Fruit fly (Drosophila melanogaster) whole organism, embryonic: ENCODE data around the gene CG15152.

Source experiments
- Adf1 ChIP-seq: fragments of 200-800 bp; sonication (Bioruptor generic); IDR thresholded peaks from 2 replicates; pipeline ENCODE4 v1.3.6; 2022; ENCODE audit warnings: missing biosample characterization, missing genetic modification characterization
- Atf6 ChIP-seq: fragments of 200-800 bp; sonication (Bioruptor generic); IDR thresholded peaks from 2 replicates; pipeline ENCODE4 v1.3.6; 2022; ENCODE audit warnings: missing biosample characterization, missing genetic modification characterization
- B-H1 ChIP-seq: fragments of 200-800 bp; sonication (Bioruptor generic); IDR thresholded peaks from 3 replicates; pipeline ENCODE4 v1.3.6; 2022; ENCODE audit warnings: missing biosample characterization, missing genetic modification characterization
- B-H2 ChIP-seq: fragments of 200-800 bp; sonication (Bioruptor generic); optimal IDR thresholded peaks from 2 replicates; lab custom pipeline; 2018; ENCODE audit warnings: missing biosample characterization, mild to moderate bottlenecking, missing genetic modification characterization
- CG10147 ChIP-seq: fragments of 200-800 bp; sonication (Bioruptor generic); optimal IDR thresholded peaks from 2 replicates; lab custom pipeline; 2019; ENCODE audit warnings: missing biosample characterization, mild to moderate bottlenecking, missing genetic modification characterization, moderate library complexity
- CG11093 ChIP-seq: fragments of 200-800 bp; sonication (Bioruptor generic); IDR thresholded peaks from 3 replicates; pipeline ENCODE4 v1.3.6; 2022; ENCODE audit warnings: missing biosample characterization, missing genetic modification characterization
- CG12236 ChIP-seq: fragments of 200-800 bp; sonication (Bioruptor generic); optimal IDR thresholded peaks from 2 replicates; lab custom pipeline; 2016; ENCODE audit warnings: missing biosample characterization, missing genetic modification characterization
- CG17186 ChIP-seq: fragments of 200-800 bp; sonication (Bioruptor generic); optimal IDR thresholded peaks from 3 replicates; lab custom pipeline; 2017; ENCODE audit warnings: missing biosample characterization, missing genetic modification reagents, missing genetic modification characterization
- CG17912 ChIP-seq: fragments of 200-800 bp; sonication (Bioruptor generic); optimal IDR thresholded peaks from 2 replicates; lab custom pipeline; 2018; ENCODE audit warnings: missing biosample characterization, mild to moderate bottlenecking, missing genetic modification characterization
- CG2889 ChIP-seq: fragments of 200-800 bp; sonication (Bioruptor generic); IDR thresholded peaks from 3 replicates; pipeline ENCODE4 v1.3.6; 2022; ENCODE audit warnings: missing biosample characterization, missing genetic modification characterization
- CG30431 ChIP-seq: fragments of 200-800 bp; sonication (Bioruptor generic); optimal IDR thresholded peaks from 2 replicates; lab custom pipeline; 2017; ENCODE audit warnings: missing biosample characterization, missing genetic modification characterization
- CG31224 ChIP-seq: fragments of 200-800 bp; sonication (Bioruptor generic); IDR thresholded peaks from 2 replicates; pipeline ENCODE4 v1.3.6; 2022; ENCODE audit warnings: missing biosample characterization, missing genetic modification characterization
- CG32532 ChIP-seq: fragments of 200-800 bp; sonication (Bioruptor generic); IDR thresholded peaks from 2 replicates; pipeline ENCODE4 v1.3.6; 2022; ENCODE audit warnings: missing biosample characterization, missing genetic modification characterization
- CG6272 ChIP-seq: fragments of 200-800 bp; sonication (Bioruptor generic); IDR thresholded peaks from 2 replicates; pipeline ENCODE4 v1.3.6; 2022; ENCODE audit warnings: missing biosample characterization, missing genetic modification characterization
- CG6791 ChIP-seq: fragments of 200-800 bp; sonication (Bioruptor generic); IDR thresholded peaks from 3 replicates; pipeline ENCODE4 v1.3.6; 2022; ENCODE audit warnings: missing biosample characterization, missing genetic modification characterization; ENCODE audit not compliant: partially characterized antibody
- CG7839 ChIP-seq: fragments of 200-800 bp; sonication (Bioruptor generic); optimal IDR thresholded peaks from 3 replicates; lab custom pipeline; 2018; ENCODE audit warnings: missing biosample characterization, mild to moderate bottlenecking, missing genetic modification characterization, moderate library complexity
- CHES-1-like ChIP-seq: fragments of 200-800 bp; sonication (Bioruptor generic); optimal IDR thresholded peaks from 2 replicates; lab custom pipeline; 2016; ENCODE audit warnings: missing biosample characterization, missing genetic modification characterization
- Dek ChIP-seq: fragments of 200-800 bp; sonication (Bioruptor generic); optimal IDR thresholded peaks from 3 replicates; lab custom pipeline; 2019; ENCODE audit warnings: missing biosample characterization, mild to moderate bottlenecking, missing genetic modification characterization, moderate library complexity
- Doc2 ChIP-seq: fragments of 200-800 bp; sonication (Bioruptor generic); IDR thresholded peaks from 2 replicates; pipeline ENCODE4 v1.3.6; 2022; ENCODE audit warnings: missing biosample characterization, missing genetic modification characterization
- HLH3B ChIP-seq: fragments of 200-800 bp; sonication (Bioruptor generic); IDR thresholded peaks from 2 replicates; pipeline ENCODE4 v1.3.6; 2022; ENCODE audit warnings: missing biosample characterization, missing genetic modification characterization
- Myb ChIP-seq: fragments of 200-800 bp; sonication (Bioruptor generic); optimal IDR thresholded peaks from 2 replicates; lab custom pipeline; 2016; ENCODE audit warnings: missing biosample characterization, missing genetic modification characterization
- Poxn ChIP-seq: fragments of 200-800 bp; sonication (Bioruptor generic); IDR thresholded peaks from 2 replicates; pipeline ENCODE4 v1.3.6; 2022; ENCODE audit warnings: missing biosample characterization, missing genetic modification characterization
- Sry-β ChIP-seq: fragments of 200-800 bp; sonication (Bioruptor generic); optimal IDR thresholded peaks from 2 replicates; lab custom pipeline; 2018; ENCODE audit warnings: missing biosample characterization, mild to moderate bottlenecking, missing genetic modification characterization, moderate library complexity
- Taf1 ChIP-seq: fragments of 200-800 bp; sonication (Bioruptor generic); IDR thresholded peaks from 2 replicates; pipeline ENCODE4 v1.3.6; 2022; ENCODE audit warnings: missing biosample characterization, missing genetic modification characterization
- YL-1 ChIP-seq: fragments of 200-800 bp; sonication (Bioruptor generic); optimal IDR thresholded peaks from 3 replicates; lab custom pipeline; 2017; ENCODE audit warnings: missing biosample characterization, mild to moderate bottlenecking, missing genetic modification characterization
- abd-A ChIP-seq: fragments of 200-800 bp; sonication (Bioruptor generic); optimal IDR thresholded peaks from 3 replicates; lab custom pipeline; 2019; ENCODE audit warnings: missing biosample characterization, mild to moderate bottlenecking, missing genetic modification characterization, moderate library complexity
- bbx ChIP-seq: fragments of 200-800 bp; sonication (Bioruptor generic); IDR thresholded peaks from 2 replicates; pipeline ENCODE4 v1.3.6; 2022; ENCODE audit warnings: missing biosample characterization, missing genetic modification characterization; ENCODE audit not compliant: partially characterized antibody
- cato ChIP-seq: fragments of 200-800 bp; sonication (Bioruptor generic); optimal IDR thresholded peaks from 2 replicates; lab custom pipeline; 2016; ENCODE audit warnings: missing biosample characterization, missing genetic modification characterization, borderline replicate concordance
- da ChIP-seq: fragments of 200-800 bp; sonication (Bioruptor generic); optimal IDR thresholded peaks from 2 replicates; lab custom pipeline; 2016; ENCODE audit warnings: missing biosample characterization, missing genetic modification characterization
- dati ChIP-seq: fragments of 200-800 bp; sonication (Bioruptor generic); IDR thresholded peaks from 2 replicates; pipeline ENCODE4 v1.3.6; 2022; ENCODE audit warnings: missing biosample characterization, missing genetic modification characterization
- dm ChIP-seq: fragments of 200-800 bp; sonication (Bioruptor generic); optimal IDR thresholded peaks from 3 replicates; lab custom pipeline; 2016; ENCODE audit warnings: missing biosample characterization, missing genetic modification characterization
- dmrt99B ChIP-seq: fragments of 200-800 bp; sonication (Bioruptor generic); optimal IDR thresholded peaks from 2 replicates; lab custom pipeline; 2018; ENCODE audit warnings: missing biosample characterization, mild to moderate bottlenecking, missing genetic modification characterization, moderate library complexity
- emc ChIP-seq: fragments of 200-800 bp; sonication (Bioruptor generic); optimal IDR thresholded peaks from 2 replicates; lab custom pipeline; 2016; ENCODE audit warnings: missing biosample characterization, missing genetic modification characterization
- exex ChIP-seq: fragments of 200-800 bp; sonication (Bioruptor generic); optimal IDR thresholded peaks from 4 replicates; lab custom pipeline; 2018; ENCODE audit warnings: missing biosample characterization, mild to moderate bottlenecking, missing genetic modification characterization, moderate library complexity
- fd64A ChIP-seq: fragments of 200-800 bp; sonication (Bioruptor generic); optimal IDR thresholded peaks from 3 replicates; lab custom pipeline; 2018; ENCODE audit warnings: missing biosample characterization, mild to moderate bottlenecking, missing genetic modification characterization
- gem ChIP-seq: fragments of 200-800 bp; sonication (Bioruptor generic); optimal IDR thresholded peaks from 2 replicates; lab custom pipeline; 2019; ENCODE audit warnings: missing biosample characterization, mild to moderate bottlenecking, missing genetic modification characterization, moderate library complexity
- grn ChIP-seq: fragments of 200-800 bp; sonication (Bioruptor generic); optimal IDR thresholded peaks from 3 replicates; lab custom pipeline; 2017; ENCODE audit warnings: missing biosample characterization, missing genetic modification characterization
- mirr ChIP-seq: fragments of 200-800 bp; sonication (Bioruptor generic); optimal IDR thresholded peaks from 3 replicates; lab custom pipeline; 2018; ENCODE audit warnings: missing biosample characterization, mild to moderate bottlenecking, missing genetic modification characterization
- mld ChIP-seq: fragments of 200-800 bp; sonication (Bioruptor generic); IDR thresholded peaks from 3 replicates; pipeline ENCODE4 v1.3.6; 2022; ENCODE audit warnings: missing biosample characterization, missing genetic modification characterization; ENCODE audit not compliant: partially characterized antibody
- odd ChIP-seq: fragments of 200-800 bp; sonication (Bioruptor generic); optimal IDR thresholded peaks from 2 replicates; lab custom pipeline; 2017; ENCODE audit warnings: missing biosample characterization, mild to moderate bottlenecking, missing genetic modification characterization
- pan ChIP-seq, 4 experiments: fragments of >200 bp in 3 of 4; fragments of 200-800 bp in 1 of 4; sonication (Bioruptor generic) in 1 of 4; optimal IDR thresholded peaks in 3 of 4; IDR thresholded peaks in 1 of 4; 2 replicates each; pipeline versions ENCODE4 v1.3.6 to Lab custom; 2017 to 2022; ENCODE audit warnings: missing biosample characterization in 2 of 4, missing genetic modification characterization in 2 of 4, mixed read lengths in 1 of 4
- sens-2 ChIP-seq: fragments of 200-800 bp; sonication (Bioruptor generic); IDR thresholded peaks from 2 replicates; pipeline ENCODE4 v1.3.6; 2022; ENCODE audit warnings: missing biosample characterization, missing genetic modification characterization
- slbo ChIP-seq: fragments of 200-800 bp; sonication (Bioruptor generic); IDR thresholded peaks from 2 replicates; pipeline ENCODE4 v1.3.6; 2022; ENCODE audit warnings: missing biosample characterization, missing genetic modification characterization
- sna ChIP-seq: fragments of 200-800 bp; sonication (Bioruptor generic); IDR thresholded peaks from 2 replicates; pipeline ENCODE4 v1.3.6; 2022; ENCODE audit warnings: missing biosample characterization, missing genetic modification characterization; ENCODE audit not compliant: partially characterized antibody
- so ChIP-seq: fragments of 200-800 bp; sonication (Bioruptor generic); IDR thresholded peaks from 3 replicates; pipeline ENCODE4 v1.3.6; 2022; ENCODE audit warnings: missing biosample characterization, missing genetic modification characterization
- twi ChIP-seq: fragments of 200-800 bp; optimal IDR thresholded peaks from 2 replicates; lab custom pipeline; 2019; ENCODE audit warnings: missing biosample characterization, mild to moderate bottlenecking, missing genetic modification characterization, moderate library complexity
- unc-4 ChIP-seq: fragments of 200-800 bp; sonication (Bioruptor generic); IDR thresholded peaks from 2 replicates; pipeline ENCODE4 v1.3.6; 2022; ENCODE audit warnings: missing biosample characterization, missing genetic modification characterization; ENCODE audit not compliant: partially characterized antibody
- unpg ChIP-seq: fragments of 200-800 bp; sonication (Bioruptor generic); optimal IDR thresholded peaks from 3 replicates; lab custom pipeline; 2018; ENCODE audit warnings: missing biosample characterization, mild to moderate bottlenecking, missing genetic modification characterization, moderate library complexity

The CG15152 gene

DNA sequence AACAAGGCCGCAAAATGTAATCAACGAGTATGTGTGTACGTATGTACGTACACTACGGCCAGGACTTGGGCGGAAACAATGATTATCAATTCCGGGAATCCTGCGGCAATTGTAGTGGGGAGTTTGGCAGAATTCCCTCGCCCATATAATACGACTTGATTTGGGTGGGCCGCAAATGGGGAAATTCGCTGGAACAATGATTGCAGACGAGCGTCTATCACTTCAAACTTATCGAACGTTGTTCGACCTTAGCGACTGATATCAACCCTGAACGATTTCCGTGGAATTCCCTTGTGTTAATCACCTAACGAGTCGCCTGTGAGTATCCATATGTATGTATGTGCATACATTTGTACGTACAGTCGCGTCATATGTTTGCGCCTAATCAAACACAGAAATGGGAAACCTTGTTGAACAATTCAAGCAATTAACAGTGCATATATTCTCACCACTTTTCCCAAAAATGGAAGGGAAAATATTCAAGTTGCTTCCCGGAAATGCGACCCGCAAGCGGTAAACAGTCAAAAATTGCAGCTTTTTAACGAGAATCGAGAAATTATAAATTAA, 30.0 kb downstream of the CG15152 start (continued):
- TF ChIP-seq Adf1 (GFP tag; lab: Robert Waterston, UW) (no peak), dati (no peak), Poxn (no peak), unpg (GFP tag; lab: Kevin White, UChicago) (no peak), twi (peak; percentile 36), mirr (peak; percentile 31)
- TF ChIP-seq, all 482 proteins: peak for 12

- no peak for TF ChIP-seq YL-1 (GFP tag; lab: Kevin White, UChicago)
- TF ChIP-seq cato (GFP tag; lab: Kevin White, UChicago) = peak; percentile 75
- TF ChIP-seq CG32532 (GFP tag; lab: Robert Waterston, UW) = peak; percentile 77
- TF ChIP-seq CG10147 (GFP tag; lab: Kevin White, UChicago) = peak; percentile 42
- peak; percentile 62 for TF ChIP-seq Dek (tag; lab: Kevin White, UChicago)
- TF ChIP-seq CG31224 = peak; percentile 61
- TF ChIP-seq mld (GFP tag; lab: Robert Waterston, UW) = no peak
- peak; percentile 39; the same call in 1 of the 3 replicates for TF ChIP-seq B-H1 (GFP tag; lab: Robert Waterston, UW)
- TF ChIP-seq Taf1 (GFP tag; lab: Robert Waterston, UW) = peak; percentile 75
- TF ChIP-seq fd64A = no peak
- TF ChIP-seq abd-A (tag; lab: Kevin White, UChicago) = no peak
- peak; percentile 62; the same call in 1 of the 2 replicates for TF ChIP-seq CG6272 (GFP tag; lab: Robert Waterston, UW)
- TF ChIP-seq CG2889 (GFP tag; lab: Robert Waterston, UW) = peak; percentile 71; the same call in 2 of the 3 replicates
- TF ChIP-seq CG17186 = peak; percentile 30
- peak; percentile 62 for TF ChIP-seq Atf6 (GFP tag; lab: Robert Waterston, UW)
- peak; percentile 76 for TF ChIP-seq CG11093 (GFP tag; lab: Robert Waterston, UW)
- TF ChIP-seq HLH3B (GFP tag; lab: Robert Waterston, UW) = peak; percentile 69
- TF ChIP-seq da (GFP tag; lab: Kevin White, UChicago) = peak; percentile 29
- TF ChIP-seq unc-4 (GFP tag; lab: Robert Waterston, UW) = no peak
- TF ChIP-seq slbo (GFP tag; lab: Robert Waterston, UW) = peak; percentile 82
- peak; percentile 89 for TF ChIP-seq CG7839
- peak; percentile 83 for TF ChIP-seq dm
- TF ChIP-seq Myb (GFP tag; lab: Kevin White, UChicago) = peak; percentile 61
- peak; percentile 58 for TF ChIP-seq emc (GFP tag; lab: Kevin White, UChicago)
- TF ChIP-seq sens-2 (GFP tag; lab: Robert Waterston, UW) = peak; percentile 84
- no peak for TF ChIP-seq CG17912 (GFP tag; lab: Kevin White, UChicago)
- TF ChIP-seq gem = peak; percentile 92
- no peak for TF ChIP-seq sna
- TF ChIP-seq dmrt99B (tag; lab: Kevin White, UChicago) = peak; percentile 79
- peak; percentile 85 for TF ChIP-seq CG30431 (GFP tag; lab: Kevin White, UChicago)
- TF ChIP-seq odd (GFP tag; lab: Kevin White, UChicago) = peak; percentile 65
- TF ChIP-seq Doc2 = no peak
- TF ChIP-seq CG12236 (GFP tag; lab: Kevin White, UChicago) = peak; percentile 74
- no peak for TF ChIP-seq bbx (GFP tag; lab: Robert Waterston, UW)
- peak; percentile 76; the same call in 1 of the 3 replicates for TF ChIP-seq so
- TF ChIP-seq B-H2 = no peak
- TF ChIP-seq grn = peak; percentile 53
- TF ChIP-seq CHES-1-like = peak; percentile 83
- no peak for TF ChIP-seq CG6791 (GFP tag; lab: Robert Waterston, UW)
- TF ChIP-seq exex = no peak
- no peak for TF ChIP-seq Sry-β (GFP tag; lab: Kevin White, UChicago)
- no peak for TF ChIP-seq pan (optimal IDR thresholded peaks at IDR 0.05; lab: Kevin White, UChicago)
- TF ChIP-seq pan (GFP tag; optimal IDR thresholded peaks at IDR 0.05 in 1 of 2, IDR thresholded peaks at IDR 0.05 in 1 of 2) = peak in 1 of 2 experiments; percentile 79
Observed at dm6 chr2L:18145253-18145652, 30.9 kb downstream of the CG15152 start.
